Worm (Caenorhabditis elegans) whole organism, L3 larva: ENCODE measurements around the gene srh-146.
"Not testable (repeated sequence)": the region's sequence is repeated elsewhere in the genome, so short reads cannot be mapped to it uniquely, and the experiment has no call there.

ENCODE experiments used
- R02D3.7 ChIP-seq: fragments of 150-350 bp; optimal IDR thresholded peaks from 2 replicates; lab custom pipeline; 2014; ENCODE audit warnings: missing biosample characterization, missing genetic modification characterization
- ZK546.5 ChIP-seq: sonication (generic microtip); optimal IDR thresholded peaks from 2 replicates; lab custom pipeline; 2017; ENCODE audit warnings: missing biosample characterization, missing genetic modification characterization
- ama-1 ChIP-seq: fragments of 150-350 bp; optimal IDR thresholded peaks from 2 replicates; lab custom pipeline; 2018
- ceh-16 ChIP-seq: sonication (generic microtip); optimal IDR thresholded peaks from 2 replicates; lab custom pipeline; 2017; ENCODE audit warnings: missing biosample characterization, missing genetic modification characterization
- ceh-28 ChIP-seq: fragments of 150-350 bp; optimal IDR thresholded peaks from 2 replicates; lab custom pipeline; 2014; ENCODE audit warnings: missing biosample characterization, missing genetic modification reagents, missing genetic modification characterization
- ceh-82 ChIP-seq: fragments of 150-350 bp; optimal IDR thresholded peaks from 2 replicates; lab custom pipeline; 2014; ENCODE audit warnings: missing biosample characterization, missing genetic modification characterization
- daf-12 ChIP-seq: fragments of 150-350 bp; optimal IDR thresholded peaks from 2 replicates; lab custom pipeline; 2014; ENCODE audit warnings: missing biosample characterization, missing genetic modification reagents, missing genetic modification characterization
- egl-27 ChIP-seq: sonication (generic microtip); optimal IDR thresholded peaks from 4 replicates; lab custom pipeline; 2017; ENCODE audit warnings: missing biosample characterization, missing genetic modification reagents, missing genetic modification characterization
- elt-2 ChIP-seq: sonication (generic microtip); optimal IDR thresholded peaks from 2 replicates; lab custom pipeline; 2016; ENCODE audit warnings: missing genetic modification reagents, mild to moderate bottlenecking, missing genetic modification characterization, missing compliant biosample characterization
- elt-3 ChIP-seq, 3 experiments: fragments of 150-350 bp in 1 of 3; sonication (generic microtip) in 2 of 3; optimal IDR thresholded peaks; 2 replicates in 2 of 3; 4 replicates in 1 of 3; lab custom pipeline; 2014 to 2017; ENCODE audit warnings: missing biosample characterization in 3 of 3, missing genetic modification characterization in 3 of 3
- eor-1 ChIP-seq, 2 experiments: fragments of 150-350 bp; optimal IDR thresholded peaks; 2 replicates each; lab custom pipeline; 2014 to 2018; ENCODE audit warnings: missing biosample characterization in 2 of 2, missing genetic modification characterization in 2 of 2
- fkh-10 ChIP-seq: sonication (generic microtip); optimal IDR thresholded peaks from 2 replicates; lab custom pipeline; 2017; ENCODE audit warnings: missing biosample characterization, missing genetic modification reagents, missing genetic modification characterization
- fos-1 ChIP-seq: fragments of 150-350 bp; optimal IDR thresholded peaks from 2 replicates; lab custom pipeline; 2014; ENCODE audit warnings: missing biosample characterization, missing genetic modification characterization
- hmg-11 ChIP-seq: sonication (generic microtip); optimal IDR thresholded peaks from 2 replicates; lab custom pipeline; 2016; ENCODE audit warnings: missing genetic modification characterization, missing compliant biosample characterization
- jun-1 ChIP-seq: fragments of 150-350 bp; optimal IDR thresholded peaks from 2 replicates; lab custom pipeline; 2014; ENCODE audit warnings: missing biosample characterization, missing genetic modification reagents, missing genetic modification characterization
- lsy-12 ChIP-seq: sonication (generic microtip); optimal IDR thresholded peaks from 2 replicates; lab custom pipeline; 2016; ENCODE audit warnings: mild to moderate bottlenecking, missing genetic modification characterization, missing compliant biosample characterization
- mdl-1 ChIP-seq: fragments of 150-350 bp; optimal IDR thresholded peaks from 2 replicates; lab custom pipeline; 2014; ENCODE audit warnings: missing biosample characterization, missing genetic modification characterization
- mml-1 ChIP-seq: fragments of 150-350 bp; sonication (generic microtip); optimal IDR thresholded peaks from 3 replicates; lab custom pipeline; 2014; ENCODE audit warnings: missing biosample characterization, missing genetic modification characterization
- nfya-1 ChIP-seq: sonication (generic microtip); optimal IDR thresholded peaks from 2 replicates; lab custom pipeline; 2017; ENCODE audit warnings: missing genetic modification characterization, mild to moderate bottlenecking, missing compliant biosample characterization, antibody characterized with exemption, moderate library complexity; ENCODE audit not compliant: insufficient read depth
- nhr-11 ChIP-seq: fragments of 150-350 bp; optimal IDR thresholded peaks from 2 replicates; lab custom pipeline; 2014; ENCODE audit warnings: missing biosample characterization, missing genetic modification characterization
- nhr-12 ChIP-seq: fragments of 150-350 bp; optimal IDR thresholded peaks from 2 replicates; lab custom pipeline; 2014; ENCODE audit warnings: missing biosample characterization, missing genetic modification characterization
- nhr-23 ChIP-seq: fragments of 150-350 bp; optimal IDR thresholded peaks from 2 replicates; lab custom pipeline; 2014; ENCODE audit warnings: missing biosample characterization, missing genetic modification reagents, missing genetic modification characterization
- nhr-28 ChIP-seq: fragments of 150-350 bp; optimal IDR thresholded peaks from 2 replicates; lab custom pipeline; 2014; ENCODE audit warnings: missing biosample characterization, missing genetic modification characterization
- nhr-43 ChIP-seq: sonication (generic microtip); optimal IDR thresholded peaks from 2 replicates; lab custom pipeline; 2016; ENCODE audit warnings: mild to moderate bottlenecking, missing genetic modification characterization, missing compliant biosample characterization; ENCODE audit not compliant: poor library complexity, severe bottlenecking
- nhr-76 ChIP-seq: fragments of 150-350 bp; sonication (generic microtip); optimal IDR thresholded peaks from 5 replicates; lab custom pipeline; 2014; ENCODE audit warnings: missing biosample characterization, missing genetic modification characterization
- nhr-77 ChIP-seq: fragments of 150-350 bp; optimal IDR thresholded peaks from 2 replicates; lab custom pipeline; 2014; ENCODE audit warnings: missing biosample characterization, missing genetic modification characterization
- pqm-1 ChIP-seq: fragments of 150-350 bp; optimal IDR thresholded peaks from 2 replicates; lab custom pipeline; 2017; ENCODE audit warnings: missing biosample characterization, missing genetic modification characterization, inconsistent platforms
- skn-1 ChIP-seq: fragments of 150-350 bp; optimal IDR thresholded peaks from 2 replicates; lab custom pipeline; 2014; ENCODE audit warnings: missing biosample characterization, missing genetic modification characterization
- snpc-4 ChIP-seq: fragments of 150-350 bp; optimal IDR thresholded peaks from 2 replicates; lab custom pipeline; 2014; ENCODE audit warnings: missing biosample characterization, missing genetic modification characterization
- tbx-2 ChIP-seq: sonication (generic microtip); optimal IDR thresholded peaks from 2 replicates; lab custom pipeline; 2016; ENCODE audit warnings: mild to moderate bottlenecking, missing genetic modification characterization, missing compliant biosample characterization
- unc-39 ChIP-seq: sonication (generic microtip); optimal IDR thresholded peaks from 4 replicates; lab custom pipeline; 2017; ENCODE audit warnings: missing biosample characterization, missing genetic modification characterization
- unc-62 ChIP-seq: fragments of 150-350 bp; sonication (generic microtip); optimal IDR thresholded peaks from 4 replicates; lab custom pipeline; 2014; ENCODE audit warnings: missing biosample characterization, missing genetic modification reagents, missing genetic modification characterization
- zag-1 ChIP-seq: fragments of 150-350 bp; optimal IDR thresholded peaks from 2 replicates; lab custom pipeline; 2014; ENCODE audit warnings: missing biosample characterization, missing genetic modification characterization
- ztf-11 ChIP-seq: fragments of 150-350 bp; optimal IDR thresholded peaks from 2 replicates; lab custom pipeline; 2014; ENCODE audit warnings: missing biosample characterization, missing genetic modification characterization

Gene srh-146

DNA sequence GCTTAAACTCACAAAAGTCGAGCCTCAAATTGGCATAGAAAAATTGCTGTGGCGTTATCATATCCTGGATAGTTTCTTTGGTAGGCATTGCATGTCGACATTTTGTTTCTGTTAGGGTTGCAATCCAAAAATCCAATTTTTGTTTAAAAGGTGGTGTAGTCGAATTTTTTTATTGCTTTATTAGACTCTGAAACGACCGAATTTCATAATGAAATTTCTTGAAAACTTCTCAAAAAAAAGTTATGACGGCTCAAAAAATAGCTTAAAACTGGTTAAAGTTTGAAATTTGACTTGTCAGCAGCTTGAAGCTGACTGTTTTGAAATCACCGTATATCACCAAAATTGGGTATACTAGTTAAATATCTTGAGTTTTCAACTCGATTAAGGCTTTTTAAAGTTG lies 27.4 kb downstream of the srh-146 start, which contains the start of gene srw-143:
Gene srw-143, minus strand, starts transcription at position 101 of the 400 bp plus-strand sequence.
- TF ChIP-seq ceh-16 (tag; lab: Kevin White, UChicago) = no peak
- TF ChIP-seq lsy-12 (tag; lab: Kevin White, UChicago) = no peak
- no peak for TF ChIP-seq skn-1 (tag; lab: Kevin White, UChicago)
- no peak for TF ChIP-seq daf-12
- TF ChIP-seq egl-27 = no peak
- TF ChIP-seq nhr-23 (tag; lab: Kevin White, UChicago) = no peak
- no peak for TF ChIP-seq mml-1 (tag; lab: Kevin White, UChicago)
- TF ChIP-seq nhr-76 (tag; lab: Kevin White, UChicago) = no peak
- TF ChIP-seq fos-1 = no peak
- TF ChIP-seq nhr-11 (tag; lab: Kevin White, UChicago) = no peak
- no peak for TF ChIP-seq fkh-10 (GFP tag; lab: Kevin White, UChicago)
- TF ChIP-seq ceh-28 (tag; lab: Kevin White, UChicago) = no peak
- TF ChIP-seq elt-2 (tag; lab: Kevin White, UChicago) = no peak
- no peak for TF ChIP-seq ceh-82 (tag; lab: Kevin White, UChicago)
- TF ChIP-seq ZK546.5 = no peak
- TF ChIP-seq zag-1 (tag; lab: Kevin White, UChicago) = no peak
- no peak for TF ChIP-seq nhr-77 (tag; lab: Kevin White, UChicago)
- TF ChIP-seq ztf-11 (tag; lab: Kevin White, UChicago) = no peak
- TF ChIP-seq nhr-12 = no peak
- no peak for TF ChIP-seq pqm-1
- TF ChIP-seq, all 47 proteins: peak for 0

DNA sequence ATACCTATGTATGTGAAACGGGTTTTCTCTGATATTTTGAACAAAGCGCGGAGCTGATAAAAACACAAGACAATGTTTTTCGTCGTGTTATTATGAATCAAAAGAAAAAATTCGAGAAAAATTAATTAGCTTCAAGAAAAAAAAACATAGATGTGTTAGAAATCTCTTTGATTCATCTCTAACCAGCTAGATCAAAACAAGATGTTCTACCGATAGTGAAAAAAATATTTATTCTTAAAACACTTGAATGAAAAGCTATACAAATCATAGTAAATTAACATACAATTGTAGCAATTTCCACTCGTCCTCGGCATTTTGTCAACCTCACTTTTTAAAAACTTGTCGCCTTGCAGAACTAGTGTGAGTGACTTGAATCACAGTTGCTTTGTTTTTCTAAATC lies 28.2 kb downstream of the srh-146 start:
- TF ChIP-seq pqm-1 (no peak), ztf-11 (tag; lab: Kevin White, UChicago) (no peak), ZK546.5 (no peak), elt-2 (tag; lab: Kevin White, UChicago) (no peak), skn-1 (tag; lab: Kevin White, UChicago) (no peak), nfya-1 (tag; lab: Kevin White, UChicago) (no peak), elt-3 (tag; optimal IDR thresholded peaks at IDR 0.05; lab: Kevin White, UChicago) (no peak), nhr-11 (tag; lab: Kevin White, UChicago) (no peak), snpc-4 (tag; lab: Kevin White, UChicago) (no peak), nhr-28 (no peak), ama-1 (lab: Kevin White, UChicago) (no peak)
- TF ChIP-seq, all 47 proteins: peak for 0

DNA sequence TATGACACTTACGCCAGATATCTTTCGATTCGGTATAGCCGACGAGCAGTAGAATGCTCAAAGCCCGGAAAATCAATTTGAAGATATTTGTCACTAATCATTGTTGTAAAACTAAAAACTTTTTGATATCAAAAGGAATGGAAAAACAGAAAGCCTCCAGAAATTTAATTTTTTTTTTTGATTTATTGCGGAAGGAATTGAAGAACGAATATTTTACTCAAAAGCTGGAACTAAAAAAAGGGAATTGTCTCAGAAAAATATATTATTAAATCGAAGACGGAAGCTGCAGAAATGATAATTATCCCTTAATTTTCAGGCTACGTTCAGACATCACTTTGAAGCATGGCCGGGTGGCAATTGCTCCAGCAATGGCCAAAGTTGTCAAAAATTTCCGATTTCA lies 29.8 kb downstream of the srh-146 start, which contains the start of gene srw-137:
Gene srw-137, minus strand, starts transcription at position 101 of the 400 bp plus-strand sequence.
- TF ChIP-seq tbx-2 (tag; lab: Kevin White, UChicago) (no peak), jun-1 (tag; lab: Kevin White, UChicago) (no peak), R02D3.7 (tag; lab: Kevin White, UChicago) (no peak), elt-2 (tag; lab: Kevin White, UChicago) (no peak), nhr-43 (tag; lab: Kevin White, UChicago) (no peak), ceh-28 (tag; lab: Kevin White, UChicago) (no peak), ceh-16 (tag; lab: Kevin White, UChicago) (no peak), unc-62 (GFP tag; lab: Kevin White, UChicago) (no peak)

DNA sequence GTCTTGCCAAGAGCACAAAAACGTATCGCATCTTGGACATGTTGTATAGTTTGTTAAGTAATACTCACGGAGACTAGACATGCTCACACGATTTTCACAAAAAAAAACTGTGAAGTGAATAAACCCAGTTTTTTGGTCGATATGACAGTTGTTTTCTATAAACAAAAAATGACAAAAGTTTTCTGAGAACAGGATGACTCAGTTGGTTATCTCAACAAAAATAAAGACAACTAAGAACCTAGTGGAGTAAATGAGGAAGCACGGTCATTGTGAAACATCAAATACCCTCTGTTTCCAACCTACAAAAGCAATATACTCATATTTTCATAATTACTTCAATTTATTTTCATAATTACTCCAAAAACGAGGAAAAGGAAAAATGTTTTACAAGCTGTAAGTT lies 31.6 kb downstream of the srh-146 start, which contains the start of gene srh-87:
Gene srh-87, minus strand, starts transcription at position 101 of the 400 bp plus-strand sequence.
- TF ChIP-seq pqm-1 (no peak), tbx-2 (tag; lab: Kevin White, UChicago) (no peak)

DNA sequence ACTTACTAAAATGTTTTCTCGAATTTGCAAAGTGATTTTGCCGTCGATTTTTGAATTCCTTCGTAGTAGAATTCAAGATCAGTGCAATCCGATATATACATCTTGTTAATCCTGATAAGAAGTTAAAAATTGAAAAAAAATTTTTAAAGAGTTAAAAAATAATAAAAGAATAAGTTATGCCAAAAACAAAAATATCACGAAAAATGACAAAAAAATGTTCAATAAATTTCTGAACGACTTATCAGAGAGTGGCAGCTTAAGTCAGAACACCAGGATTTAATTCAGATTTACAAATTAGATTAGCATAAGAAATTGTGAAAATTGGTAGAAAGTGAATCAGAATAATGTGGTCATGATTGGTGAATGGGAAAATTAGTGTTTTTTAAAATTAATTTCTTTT lies 38.1 kb downstream of the srh-146 start, which contains the start of gene srw-122:
Gene srw-122, minus strand, starts transcription at position 101 of the 400 bp plus-strand sequence.
- TF ChIP-seq nhr-28; eor-1 (tag; optimal IDR thresholded peaks at IDR 0.05; lab: Kevin White, UChicago); unc-39: not testable (repeated sequence)

DNA sequence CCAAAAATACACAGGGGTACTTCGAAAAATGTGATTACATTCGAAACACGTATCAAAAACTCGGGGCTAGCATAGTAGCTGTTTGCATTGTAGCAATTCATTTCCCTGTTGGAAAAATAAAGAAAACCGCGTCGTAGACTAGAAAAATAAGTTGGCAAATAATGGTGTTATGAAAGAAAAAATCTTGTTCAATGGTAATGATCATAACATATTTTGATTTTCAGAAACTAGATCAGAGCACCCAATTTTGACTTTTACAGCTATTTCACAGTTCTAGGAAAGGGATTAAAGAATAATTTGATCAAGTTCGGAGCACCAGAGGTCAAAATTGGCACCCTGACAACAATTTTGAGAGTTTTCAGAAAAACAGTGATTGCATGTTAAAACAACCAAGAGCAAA lies 41.3 kb downstream of the srh-146 start, which contains the start of gene srh-248:
Gene srh-248, minus strand, starts transcription at position 101 of the 400 bp plus-strand sequence.
- not testable (repeated sequence) for TF ChIP-seq ZK546.5; hmg-11 (tag; lab: Kevin White, UChicago); mdl-1
